Worm (Caenorhabditis elegans): ENCODE data around the gene srz-14.

- TF ChIP-seq pha-4 (tag; optimal IDR thresholded peaks at IDR 0.05) = no peak
- TF ChIP-seq zag-1 (tag; optimal IDR thresholded peaks at IDR 0.05) = no peak
- no peak for TF ChIP-seq nhr-77 (tag; optimal IDR thresholded peaks at IDR 0.05)
- no peak for TF ChIP-seq ceh-28 (tag; optimal IDR thresholded peaks at IDR 0.05)
- TF ChIP-seq nhr-237 (tag; optimal IDR thresholded peaks at IDR 0.05) = no peak
- no peak for TF ChIP-seq elt-2 (tag; optimal IDR thresholded peaks at IDR 0.05)
- TF ChIP-seq ceh-9 (tag; optimal IDR thresholded peaks at IDR 0.05) = no peak
- no peak for TF ChIP-seq elt-1 (tag; optimal IDR thresholded peaks at IDR 0.05)
- TF ChIP-seq fos-1 (tag; optimal IDR thresholded peaks at IDR 0.05) = no peak
- TF ChIP-seq snpc-4 (tag; optimal IDR thresholded peaks at IDR 0.05) = no peak
These were observed 30.1 kb upstream of the srz-14 start, which contains the start of gene str-254 for ce11 chrV:16153375-16153774.

Data from whole organism, L3 larva.